Worm (Caenorhabditis elegans) whole organism, L4/young adult: ENCODE measurements around the gene ilys-6.

Experiments
- W03F9.2 ChIP-seq: fragments of 150-350 bp; optimal IDR thresholded peaks from 2 replicates; lab custom pipeline; 2014; ENCODE audit warnings: missing biosample characterization, missing genetic modification characterization
- dao-5 ChIP-seq: sonication (generic microtip); optimal IDR thresholded peaks from 2 replicates; lab custom pipeline; 2016; ENCODE audit warnings: missing genotype, missing genetic modification characterization, moderate library complexity, missing compliant biosample characterization
- him-1 ChIP-seq: sonication (generic microtip); optimal IDR thresholded peaks from 2 replicates; lab custom pipeline; 2016; ENCODE audit warnings: missing genotype, missing genetic modification reagents, missing genetic modification characterization, missing compliant biosample characterization

DNA sequence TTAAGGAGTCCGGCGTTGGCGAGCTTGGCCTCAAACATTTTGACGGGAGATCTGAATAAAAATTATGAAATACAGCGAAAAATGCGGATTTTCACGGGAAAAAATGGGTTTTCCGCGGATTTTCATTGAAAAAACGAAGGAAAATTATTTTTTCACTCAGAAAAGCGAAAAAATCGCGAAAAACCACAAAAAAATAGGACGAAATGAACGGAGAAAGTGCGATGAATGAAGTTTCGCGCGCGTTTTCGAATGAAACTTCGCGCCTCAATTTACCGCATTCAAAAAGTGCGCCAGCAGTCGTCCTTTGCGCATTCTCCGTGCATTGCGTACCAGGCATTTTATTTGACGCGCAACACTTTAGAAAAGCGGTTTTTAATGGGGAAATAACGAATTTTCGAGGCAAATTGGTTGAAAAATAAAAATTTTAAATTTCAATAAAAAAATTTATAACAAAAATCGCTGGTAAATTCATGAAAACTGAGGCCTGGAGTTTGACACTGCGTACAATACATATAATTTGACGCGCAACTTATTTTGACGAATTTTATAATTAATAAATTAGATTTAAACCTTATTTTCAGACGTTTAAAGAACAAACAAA lies 14.0 kb downstream of the ilys-6 start, which contains the start of gene pcn-1:
- TF ChIP-seq dao-5 (tag; lab: Kevin White, UChicago) (peak; percentile 3), him-1 (tag; lab: Kevin White, UChicago) (peak; percentile 91), W03F9.2 (tag; lab: Kevin White, UChicago) (peak; percentile 95)
